Worm (Caenorhabditis elegans): Measurements from ENCODE around the gene C16C4.18.

- TF ChIP-seq grh-1 (GFP tag; IDR thresholded peaks at IDR 0.05) = no peak
- TF ChIP-seq rnt-1 (tag; optimal IDR thresholded peaks at IDR 0.05) = no peak
- TF ChIP-seq pqm-1 (tag; optimal IDR thresholded peaks at IDR 0.05) = no peak
- TF ChIP-seq ztf-11 (tag; optimal IDR thresholded peaks at IDR 0.05) = no peak
- TF ChIP-seq nhr-90 (tag; optimal IDR thresholded peaks at IDR 0.05; ENCODE audit: poor library complexity) = no peak
- TF ChIP-seq nhr-28 (tag; optimal IDR thresholded peaks at IDR 0.05) = no peak
- TF ChIP-seq lin-39 (tag; optimal IDR thresholded peaks at IDR 0.05) = no peak
- no peak for TF ChIP-seq skn-1 (tag; optimal IDR thresholded peaks at IDR 0.05)
These were observed 45.1 kb downstream of the C16C4.18 start for ce11 chrII:1816053-1816452.
